Worm (Caenorhabditis elegans) whole organism, mixed stage, embryonic: ENCODE measurements around the gene clec-175.

ENCODE experiments used
- M03D4.4 ChIP-seq: sonication (generic microtip); optimal IDR thresholded peaks from 2 replicates; lab custom pipeline; 2017; ENCODE audit warnings: mild to moderate bottlenecking, missing genetic modification characterization, missing compliant biosample characterization
- bed-3 ChIP-seq: fragments of 200-800 bp; sonication (Bioruptor generic); optimal IDR thresholded peaks from 3 replicates; lab custom pipeline; 2018; ENCODE audit warnings: mild to moderate bottlenecking, missing genetic modification characterization, moderate library complexity, missing compliant biosample characterization
- blmp-1 ChIP-seq: fragments of 150-350 bp; optimal IDR thresholded peaks from 2 replicates; lab custom pipeline; 2014; ENCODE audit warnings: missing biosample characterization, missing genetic modification characterization
- ceh-39 ChIP-seq: fragments of 150-350 bp; optimal IDR thresholded peaks from 2 replicates; lab custom pipeline; 2014; ENCODE audit warnings: missing biosample characterization, missing genetic modification characterization
- ceh-43 ChIP-seq: fragments of 200-800 bp; sonication (Bioruptor generic); optimal IDR thresholded peaks from 2 replicates; lab custom pipeline; 2018; ENCODE audit warnings: mild to moderate bottlenecking, missing genetic modification characterization, moderate library complexity, missing compliant biosample characterization
- ceh-83 ChIP-seq: fragments of 200-800 bp; sonication (Bioruptor generic); optimal IDR thresholded peaks from 2 replicates; lab custom pipeline; 2018; ENCODE audit warnings: mild to moderate bottlenecking, missing genetic modification characterization, missing compliant biosample characterization
- ces-1 ChIP-seq: fragments of 150-350 bp; optimal IDR thresholded peaks from 2 replicates; lab custom pipeline; 2014; ENCODE audit warnings: missing biosample characterization, missing genetic modification reagents, missing genetic modification characterization
- cnd-1 ChIP-seq: fragments of 200-800 bp; sonication (Bioruptor generic); optimal IDR thresholded peaks from 2 replicates; lab custom pipeline; 2018; ENCODE audit warnings: mild to moderate bottlenecking, missing genetic modification characterization, missing compliant biosample characterization
- drap-1 ChIP-seq: fragments of 200-800 bp; sonication (Bioruptor generic); optimal IDR thresholded peaks from 3 replicates; lab custom pipeline; 2018; ENCODE audit warnings: mild to moderate bottlenecking, missing genetic modification characterization, missing compliant biosample characterization
- elt-1 ChIP-seq: sonication (generic microtip); optimal IDR thresholded peaks from 2 replicates; lab custom pipeline; 2017; ENCODE audit warnings: missing genetic modification characterization, mild to moderate bottlenecking, missing compliant biosample characterization, antibody characterized with exemption, moderate library complexity, borderline replicate concordance; ENCODE audit not compliant: insufficient read depth
- elt-3 ChIP-seq: fragments of 150-350 bp; optimal IDR thresholded peaks from 2 replicates; lab custom pipeline; 2014; ENCODE audit warnings: missing biosample characterization, missing genetic modification characterization
- flh-1 ChIP-seq: fragments of 200-800 bp; sonication (Bioruptor generic); optimal IDR thresholded peaks from 2 replicates; lab custom pipeline; 2018; ENCODE audit warnings: mild to moderate bottlenecking, missing genetic modification characterization, moderate library complexity, missing compliant biosample characterization
- ham-2 ChIP-seq: fragments of 200-800 bp; sonication (Bioruptor generic); optimal IDR thresholded peaks from 2 replicates; lab custom pipeline; 2018; ENCODE audit warnings: mild to moderate bottlenecking, missing genetic modification characterization, missing compliant biosample characterization
- hlh-1 ChIP-seq: fragments of 150-350 bp; optimal IDR thresholded peaks from 2 replicates; lab custom pipeline; 2014; ENCODE audit warnings: missing biosample characterization, missing genetic modification reagents, missing genetic modification characterization
- lin-13 ChIP-seq: fragments of 150-350 bp; optimal IDR thresholded peaks from 2 replicates; lab custom pipeline; 2014; ENCODE audit warnings: missing biosample characterization, missing genetic modification characterization
- lin-32 ChIP-seq: fragments of 200-800 bp; sonication (Bioruptor generic); optimal IDR thresholded peaks from 2 replicates; lab custom pipeline; 2018; ENCODE audit warnings: mild to moderate bottlenecking, missing genetic modification characterization, missing compliant biosample characterization
- lsy-2 ChIP-seq: fragments of 150-350 bp; optimal IDR thresholded peaks from 2 replicates; lab custom pipeline; 2014; ENCODE audit warnings: missing biosample characterization, missing genetic modification characterization
- mab-5 ChIP-seq: fragments of 150-350 bp; optimal IDR thresholded peaks from 2 replicates; lab custom pipeline; 2014; ENCODE audit warnings: missing biosample characterization, missing genetic modification characterization
- mep-1 ChIP-seq: fragments of 150-350 bp; optimal IDR thresholded peaks from 2 replicates; lab custom pipeline; 2017; ENCODE audit warnings: missing biosample characterization, missing genetic modification reagents, missing genetic modification characterization, inconsistent platforms
- mls-2 ChIP-seq: sonication (generic microtip); optimal IDR thresholded peaks from 2 replicates; lab custom pipeline; 2016; ENCODE audit warnings: mild to moderate bottlenecking, missing genetic modification characterization, moderate library complexity, missing compliant biosample characterization
- nhr-12 ChIP-seq: fragments of 150-350 bp; optimal IDR thresholded peaks from 2 replicates; lab custom pipeline; 2014; ENCODE audit warnings: missing biosample characterization, missing genetic modification characterization
- nhr-2 ChIP-seq: fragments of 150-350 bp; optimal IDR thresholded peaks from 2 replicates; lab custom pipeline; 2014; ENCODE audit warnings: missing biosample characterization, missing genetic modification characterization
- nhr-237 ChIP-seq: fragments of 150-350 bp; optimal IDR thresholded peaks from 2 replicates; lab custom pipeline; 2014; ENCODE audit warnings: missing biosample characterization, missing genetic modification characterization
- nhr-28 ChIP-seq: fragments of 150-350 bp; optimal IDR thresholded peaks from 2 replicates; lab custom pipeline; 2014; ENCODE audit warnings: missing biosample characterization, missing genetic modification characterization
- nhr-76 ChIP-seq: sonication (generic microtip); optimal IDR thresholded peaks from 2 replicates; lab custom pipeline; 2017; ENCODE audit warnings: missing biosample characterization, missing genetic modification characterization
- pha-4 ChIP-seq: fragments of 150-350 bp; optimal IDR thresholded peaks from 2 replicates; lab custom pipeline; 2018; ENCODE audit warnings: missing biosample characterization, missing genetic modification reagents, missing genetic modification characterization
- sem-2 ChIP-seq: fragments of 200-800 bp; sonication (Bioruptor generic); optimal IDR thresholded peaks from 2 replicates; lab custom pipeline; 2018; ENCODE audit warnings: mild to moderate bottlenecking, missing genetic modification characterization, missing compliant biosample characterization
- snpc-4 ChIP-seq: fragments of 150-350 bp; optimal IDR thresholded peaks from 2 replicates; lab custom pipeline; 2014; ENCODE audit warnings: missing biosample characterization, missing genetic modification characterization
- sptf-1 ChIP-seq: sonication (generic microtip); optimal IDR thresholded peaks from 2 replicates; lab custom pipeline; 2017; ENCODE audit warnings: mild to moderate bottlenecking, missing genetic modification characterization, moderate library complexity, missing compliant biosample characterization
- tbx-8 ChIP-seq: fragments of 200-800 bp; sonication (Bioruptor generic); optimal IDR thresholded peaks from 2 replicates; lab custom pipeline; 2018; ENCODE audit warnings: mild to moderate bottlenecking, missing genetic modification characterization, moderate library complexity, missing compliant biosample characterization
- unc-120 ChIP-seq: sonication (generic microtip); optimal IDR thresholded peaks from 2 replicates; lab custom pipeline; 2017; ENCODE audit warnings: missing genetic modification characterization, missing compliant biosample characterization; ENCODE audit not compliant: poor library complexity, severe bottlenecking
- unc-39 ChIP-seq: fragments of 150-350 bp; optimal IDR thresholded peaks from 2 replicates; lab custom pipeline; 2014; ENCODE audit warnings: missing biosample characterization, missing genetic modification characterization
- unc-62 ChIP-seq: fragments of 150-350 bp; optimal IDR thresholded peaks from 2 replicates; lab custom pipeline; 2014; ENCODE audit warnings: missing biosample characterization, missing genetic modification reagents, missing genetic modification characterization
- zip-8 ChIP-seq: fragments of 150-350 bp; optimal IDR thresholded peaks from 2 replicates; lab custom pipeline; 2014; ENCODE audit warnings: missing biosample characterization, missing genetic modification characterization
- ztf-11 ChIP-seq: fragments of 150-350 bp; optimal IDR thresholded peaks from 2 replicates; lab custom pipeline; 2014; ENCODE audit warnings: missing biosample characterization, missing genetic modification characterization

The clec-175 gene

DNA sequence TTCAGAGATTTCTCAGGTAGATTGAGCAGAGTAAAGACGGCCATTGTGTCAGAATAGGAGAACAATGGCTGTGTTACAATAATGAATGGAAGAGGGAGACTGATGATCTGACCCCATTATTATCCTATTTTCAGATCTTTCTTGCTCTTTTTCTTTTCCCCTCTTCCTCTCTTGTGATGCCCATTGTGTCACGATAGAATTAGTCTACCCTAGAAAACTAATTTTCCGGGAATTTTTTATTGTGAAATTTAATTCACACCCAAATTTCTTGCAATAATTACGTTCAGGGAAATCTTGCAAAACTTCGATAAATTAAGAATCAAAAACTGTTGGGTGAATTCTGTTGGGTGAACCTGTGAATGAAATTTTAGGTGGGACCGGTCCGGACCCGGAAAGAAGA is 18.9 kb downstream of the clec-175 start, which contains the start of gene fbxb-75:
Gene fbxb-75 (minus strand): TSS at position 101 of the 400 bp plus-strand sequence.
- TF ChIP-seq elt-1 = peak; percentile 28
- TF ChIP-seq flh-1 = no peak
- no peak for TF ChIP-seq sem-2 (GFP tag; lab: Kevin White, UChicago)
- TF ChIP-seq ham-2 (GFP tag; lab: Kevin White, UChicago) = no peak

DNA sequence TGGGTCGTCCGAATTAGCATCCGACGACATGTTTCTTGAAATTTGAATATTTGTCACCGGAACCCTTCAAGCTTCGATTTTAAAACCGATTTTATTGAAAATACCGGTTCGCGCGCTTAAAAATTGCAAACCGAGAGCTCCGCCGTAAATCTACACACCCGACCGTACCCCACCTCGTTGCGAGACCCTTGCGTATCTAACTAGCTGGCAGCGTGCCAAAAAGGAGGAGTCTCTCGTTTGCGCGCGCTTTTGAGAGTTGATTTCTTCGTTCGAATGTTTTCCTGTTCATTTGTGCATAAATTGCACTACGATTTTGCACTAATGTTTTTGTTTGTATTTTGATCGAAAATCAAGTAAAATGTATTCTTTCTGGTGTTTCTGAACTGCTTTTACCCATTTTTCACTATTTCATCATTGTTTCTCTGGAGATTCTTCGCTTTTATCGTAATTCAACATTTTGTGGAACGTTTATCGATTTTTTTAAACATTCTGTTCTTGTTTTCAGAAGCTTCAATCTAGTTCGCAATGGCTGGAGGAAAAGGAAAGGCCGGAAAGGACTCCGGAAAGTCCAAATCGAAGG is 23.7 kb downstream of the clec-175 start, which contains the start of the genes wapl-1 and htz-1:
Gene wapl-1 (minus strand): TSS at position 30 of the 580 bp plus-strand sequence.
Gene htz-1 (plus strand): TSS at position 506 of the 580 bp plus-strand sequence.
- TF ChIP-seq lin-32 (GFP tag; lab: Kevin White, UChicago) (peak; percentile 30), cnd-1 (tag; lab: Kevin White, UChicago) (peak; percentile 44), snpc-4 (tag; lab: Kevin White, UChicago) (no peak), unc-39 (tag; lab: Kevin White, UChicago) (no peak), mab-5 (tag; lab: Kevin White, UChicago) (no peak), ceh-39 (peak; percentile 90), ham-2 (GFP tag; lab: Kevin White, UChicago) (no peak), drap-1 (GFP tag; lab: Kevin White, UChicago) (peak; percentile 32), lsy-2 (tag; lab: Kevin White, UChicago) (peak; percentile 99), blmp-1 (tag; lab: Kevin White, UChicago) (no peak), mls-2 (tag; lab: Kevin White, UChicago) (peak; percentile 52), zip-8 (tag; lab: Kevin White, UChicago) (no peak), tbx-8 (no peak), nhr-28 (tag; lab: Kevin White, UChicago) (no peak), ceh-43 (GFP tag; lab: Kevin White, UChicago) (no peak), ztf-11 (tag; lab: Kevin White, UChicago) (no peak), sptf-1 (tag; lab: Kevin White, UChicago) (peak; percentile 61), pha-4 (tag; lab: Kevin White, UChicago) (peak; percentile 96), elt-1 (no peak), unc-120 (tag; lab: Kevin White, UChicago) (peak; percentile 46), hlh-1 (tag; lab: Kevin White, UChicago) (peak; percentile 67), mep-1 (peak; percentile 96), nhr-2 (tag; lab: Kevin White, UChicago) (peak; percentile 63), elt-3 (tag; lab: Kevin White, UChicago) (no peak), flh-1 (no peak), unc-62 (GFP tag; lab: Kevin White, UChicago) (peak; percentile 78), ces-1 (GFP tag; lab: Kevin White, UChicago) (peak; percentile 70), ceh-83 (GFP tag; lab: Kevin White, UChicago) (peak; percentile 33), M03D4.4 (no peak), lin-13 (tag; lab: Kevin White, UChicago) (peak; percentile 96), nhr-12 (no peak), nhr-237 (tag; lab: Kevin White, UChicago) (peak; percentile 87), bed-3 (GFP tag; lab: Kevin White, UChicago) (no peak), sem-2 (GFP tag; lab: Kevin White, UChicago) (no peak), nhr-76 (tag; lab: Kevin White, UChicago) (no peak)

ce11 chrIV:4446884-4447283 is 24.8 kb downstream of the clec-175 start:
- TF ChIP-seq unc-120 (tag; lab: Kevin White, UChicago) = peak; percentile 3
- peak; percentile 40 for TF ChIP-seq ces-1 (GFP tag; lab: Kevin White, UChicago)
- peak; percentile 10 for TF ChIP-seq hlh-1 (tag; lab: Kevin White, UChicago)
- TF ChIP-seq nhr-76 (tag; lab: Kevin White, UChicago) = no peak
- TF ChIP-seq lsy-2 (tag; lab: Kevin White, UChicago) = peak; percentile 6

ce11 chrIV:4447284-4447366 is 25.0 kb downstream of the clec-175 start, which contains the start of gene chat-1:
chat-1 (plus strand) TSS chrIV:4447331.
- TF ChIP-seq sem-2 (GFP tag; lab: Kevin White, UChicago) = no peak
- no peak for TF ChIP-seq pha-4 (tag; lab: Kevin White, UChicago)
- no peak for TF ChIP-seq zip-8 (tag; lab: Kevin White, UChicago)
- no peak for TF ChIP-seq elt-1
- TF ChIP-seq tbx-8 = no peak
- TF ChIP-seq snpc-4 (tag; lab: Kevin White, UChicago) = no peak
- TF ChIP-seq unc-62 (GFP tag; lab: Kevin White, UChicago) = no peak
- TF ChIP-seq bed-3 (GFP tag; lab: Kevin White, UChicago) = no peak
- no peak for TF ChIP-seq cnd-1 (tag; lab: Kevin White, UChicago)
- TF ChIP-seq, all 35 proteins: peak for 0
